Worm (Caenorhabditis elegans) whole organism, L1 larva: Measurements from ENCODE around the gene R151.1.

Experiments used
- F16B12.6 ChIP-seq: fragments of 150-350 bp; optimal IDR thresholded peaks from 2 replicates; lab custom pipeline; 2014; ENCODE audit warnings: missing biosample characterization, missing genetic modification characterization
- aha-1 ChIP-seq: fragments of 150-350 bp; optimal IDR thresholded peaks from 2 replicates; lab custom pipeline; 2014; ENCODE audit warnings: missing biosample characterization, missing genetic modification characterization
- ceh-63 ChIP-seq: fragments of 200-800 bp; sonication (Bioruptor generic); optimal IDR thresholded peaks from 2 replicates; lab custom pipeline; 2018; ENCODE audit warnings: mild to moderate bottlenecking, missing genetic modification characterization, missing compliant biosample characterization
- ceh-82 ChIP-seq, 3 experiments: fragments of 150-350 bp in 1 of 3; sonication (generic microtip) in 2 of 3; optimal IDR thresholded peaks; 2 replicates each; lab custom pipeline; 2014 to 2017; ENCODE audit warnings: missing biosample characterization in 3 of 3, missing genetic modification characterization in 3 of 3
- ces-1 ChIP-seq: fragments of 150-350 bp; optimal IDR thresholded peaks from 2 replicates; lab custom pipeline; 2014; ENCODE audit warnings: missing biosample characterization, missing genetic modification reagents, missing genetic modification characterization
- dsc-1 ChIP-seq: sonication (generic microtip); optimal IDR thresholded peaks from 2 replicates; lab custom pipeline; 2016; ENCODE audit warnings: mild to moderate bottlenecking, missing genetic modification characterization, missing compliant biosample characterization
- efl-1 ChIP-seq, 4 experiments: fragments of 150-350 bp; optimal IDR thresholded peaks in 3 of 4; peaks in 1 of 4; 1 replicate in 1 of 4; 2 replicates in 3 of 4; lab custom pipeline; 2014; ENCODE audit warnings: missing biosample characterization in 2 of 4, missing genetic modification characterization in 2 of 4, missing genetic modification reagents in 2 of 4
- egl-13 ChIP-seq: sonication (generic microtip); optimal IDR thresholded peaks from 2 replicates; lab custom pipeline; 2016; ENCODE audit warnings: missing genotype, missing genetic modification reagents, missing genetic modification characterization, missing compliant biosample characterization
- egl-27 ChIP-seq, 2 experiments: fragments of 150-350 bp in 1 of 2; sonication (generic microtip); optimal IDR thresholded peaks; 3 replicates each; lab custom pipeline; 2017 to 2018; ENCODE audit warnings: missing biosample characterization in 2 of 2, missing genetic modification characterization in 2 of 2, missing genetic modification reagents in 2 of 2
- elt-2 ChIP-seq: sonication (generic microtip); optimal IDR thresholded peaks from 2 replicates; lab custom pipeline; 2016; ENCODE audit warnings: missing genetic modification characterization, mild to moderate bottlenecking, inconsistent platforms, missing compliant biosample characterization, missing genetic modification reagents
- elt-3 ChIP-seq, 6 experiments: fragments of 150-350 bp in 1 of 6; sonication (generic microtip); optimal IDR thresholded peaks; 2 replicates each; lab custom pipeline; 2017 to 2018; ENCODE audit warnings: missing biosample characterization in 6 of 6, missing genetic modification characterization in 6 of 6, inconsistent platforms in 1 of 6
- ets-5 ChIP-seq: fragments of 200-800 bp; sonication (Bioruptor generic); IDR thresholded peaks from 2 replicates; pipeline ENCODE4 v1.3.6; 2022; ENCODE audit warnings: missing genetic modification characterization, missing compliant biosample characterization
- fkh-4 ChIP-seq: sonication (generic microtip); optimal IDR thresholded peaks from 2 replicates; lab custom pipeline; 2016; ENCODE audit warnings: missing compliant biosample characterization, missing genetic modification characterization, borderline replicate concordance
- fkh-8 ChIP-seq: sonication (generic microtip); optimal IDR thresholded peaks from 2 replicates; lab custom pipeline; 2016; ENCODE audit warnings: mild to moderate bottlenecking, missing genetic modification characterization, missing compliant biosample characterization
- fos-1 ChIP-seq: fragments of 150-350 bp; optimal IDR thresholded peaks from 2 replicates; lab custom pipeline; 2014; ENCODE audit warnings: missing biosample characterization, missing genetic modification characterization
- grh-1 ChIP-seq: fragments of 200-800 bp; sonication (Bioruptor generic); IDR thresholded peaks from 2 replicates; pipeline ENCODE4 v1.3.6; 2022; ENCODE audit warnings: missing genetic modification reagents, missing genetic modification characterization, missing compliant biosample characterization
- hlh-17 ChIP-seq: fragments of 200-800 bp; sonication (Bioruptor generic); optimal IDR thresholded peaks from 2 replicates; lab custom pipeline; 2018; ENCODE audit warnings: missing genetic modification characterization, mild to moderate bottlenecking, missing compliant biosample characterization, moderate library complexity, borderline replicate concordance
- hlh-4 ChIP-seq: sonication (generic microtip); optimal IDR thresholded peaks from 2 replicates; lab custom pipeline; 2016; ENCODE audit warnings: mild to moderate bottlenecking, missing genetic modification characterization, missing compliant biosample characterization
- hpl-2 ChIP-seq: fragments of 150-350 bp; optimal IDR thresholded peaks from 2 replicates; lab custom pipeline; 2014; ENCODE audit warnings: missing biosample characterization, missing genetic modification reagents, missing genetic modification characterization
- irx-1 ChIP-seq: sonication (generic microtip); optimal IDR thresholded peaks from 2 replicates; lab custom pipeline; 2016; ENCODE audit warnings: missing genetic modification characterization, missing compliant biosample characterization
- isw-1 ChIP-seq: fragments of 200-800 bp; sonication (Bioruptor generic); IDR thresholded peaks from 2 replicates; pipeline ENCODE4 v1.3.6; 2022; ENCODE audit warnings: missing genetic modification characterization, missing compliant biosample characterization
- jun-1 ChIP-seq: fragments of 150-350 bp; optimal IDR thresholded peaks from 2 replicates; lab custom pipeline; 2014; ENCODE audit warnings: missing biosample characterization, missing genetic modification reagents, missing genetic modification characterization
- lin-13 ChIP-seq: fragments of 150-350 bp; optimal IDR thresholded peaks from 2 replicates; lab custom pipeline; 2014; ENCODE audit warnings: missing biosample characterization, missing genetic modification reagents, missing genetic modification characterization
- lin-14 ChIP-seq: fragments of 200-800 bp; sonication (Bioruptor generic); optimal IDR thresholded peaks from 2 replicates; lab custom pipeline; 2018; ENCODE audit warnings: mild to moderate bottlenecking, missing genetic modification characterization, moderate library complexity, missing compliant biosample characterization
- lin-15B ChIP-seq: fragments of 150-350 bp; sonication (generic microtip); optimal IDR thresholded peaks from 3 replicates; lab custom pipeline; 2014; ENCODE audit warnings: missing biosample characterization, missing genetic modification characterization
- lin-39 ChIP-seq: fragments of 150-350 bp; optimal IDR thresholded peaks from 2 replicates; lab custom pipeline; 2014; ENCODE audit warnings: missing biosample characterization, missing genetic modification reagents, missing genetic modification characterization
- lsy-2 ChIP-seq, 2 experiments: fragments of 150-350 bp; optimal IDR thresholded peaks; 2 replicates each; lab custom pipeline; 2014; ENCODE audit warnings: missing biosample characterization in 2 of 2, missing genetic modification characterization in 2 of 2
- mab-9 ChIP-seq: fragments of 200-800 bp; sonication (Bioruptor generic); IDR thresholded peaks from 2 replicates; pipeline ENCODE4 v1.3.6; 2022; ENCODE audit warnings: missing genetic modification reagents, missing genetic modification characterization, missing compliant biosample characterization
- mef-2 ChIP-seq: fragments of 150-350 bp; optimal IDR thresholded peaks from 2 replicates; lab custom pipeline; 2014; ENCODE audit warnings: missing biosample characterization, missing genetic modification characterization
- nhr-20 ChIP-seq: sonication (generic microtip); optimal IDR thresholded peaks from 2 replicates; lab custom pipeline; 2016; ENCODE audit warnings: mild to moderate bottlenecking, missing genetic modification characterization, missing compliant biosample characterization
- nhr-47 ChIP-seq: sonication (generic microtip); optimal IDR thresholded peaks from 2 replicates; lab custom pipeline; 2016; ENCODE audit warnings: mild to moderate bottlenecking, missing genetic modification characterization, moderate library complexity, missing compliant biosample characterization
- nhr-76 ChIP-seq: sonication (generic microtip); optimal IDR thresholded peaks from 2 replicates; lab custom pipeline; 2017; ENCODE audit warnings: missing biosample characterization, missing genetic modification characterization
- nhr-84 ChIP-seq: sonication (generic microtip); optimal IDR thresholded peaks from 2 replicates; lab custom pipeline; 2017; ENCODE audit warnings: missing biosample characterization, missing genetic modification characterization
- nhr-85 ChIP-seq: sonication (generic microtip); peaks from one replicate; lab custom pipeline; 2016; ENCODE audit warnings: missing genetic modification characterization, inconsistent platforms, missing compliant biosample characterization
- pax-3 ChIP-seq: fragments of 200-800 bp; sonication (Bioruptor generic); optimal IDR thresholded peaks from 2 replicates; lab custom pipeline; 2018; ENCODE audit warnings: mild to moderate bottlenecking, missing genetic modification characterization, moderate library complexity, missing compliant biosample characterization
- skn-1 ChIP-seq: fragments of 150-350 bp; optimal IDR thresholded peaks from 2 replicates; lab custom pipeline; 2014; ENCODE audit warnings: missing biosample characterization, missing genetic modification characterization
- snpc-4 ChIP-seq: fragments of 150-350 bp; optimal IDR thresholded peaks from 2 replicates; lab custom pipeline; 2014; ENCODE audit warnings: missing biosample characterization, missing genetic modification characterization
- sox-4 ChIP-seq: sonication (generic microtip); optimal IDR thresholded peaks from 2 replicates; lab custom pipeline; 2016; ENCODE audit warnings: missing genetic modification characterization, missing compliant biosample characterization
- sptf-1 ChIP-seq: fragments of 150-350 bp; optimal IDR thresholded peaks from 2 replicates; lab custom pipeline; 2014; ENCODE audit warnings: missing biosample characterization, missing genetic modification characterization
- sup-37 ChIP-seq: fragments of 200-800 bp; sonication (Bioruptor generic); optimal IDR thresholded peaks from 2 replicates; lab custom pipeline; 2018; ENCODE audit warnings: mild to moderate bottlenecking, missing genetic modification characterization, missing compliant biosample characterization
- tlp-1 ChIP-seq: fragments of 150-350 bp; optimal IDR thresholded peaks from 2 replicates; lab custom pipeline; 2014; ENCODE audit warnings: missing biosample characterization, missing genetic modification characterization
- unc-130 ChIP-seq: fragments of 150-350 bp; optimal IDR thresholded peaks from 2 replicates; lab custom pipeline; 2017; ENCODE audit warnings: missing biosample characterization, missing genetic modification characterization, inconsistent platforms
- unc-30 ChIP-seq: sonication (generic microtip); optimal IDR thresholded peaks from 2 replicates; lab custom pipeline; 2017; ENCODE audit warnings: missing biosample characterization, missing genetic modification characterization
- unc-62 ChIP-seq: fragments of 150-350 bp; optimal IDR thresholded peaks from 2 replicates; lab custom pipeline; 2014; ENCODE audit warnings: missing biosample characterization, missing genetic modification reagents, missing genetic modification characterization
- unc-86 ChIP-seq: sonication (generic microtip); optimal IDR thresholded peaks from 2 replicates; lab custom pipeline; 2016; ENCODE audit warnings: missing genetic modification characterization, missing compliant biosample characterization
- unc-98 ChIP-seq: fragments of 200-800 bp; sonication (Bioruptor generic); IDR thresholded peaks from 2 replicates; pipeline ENCODE4 v1.3.6; 2022; ENCODE audit warnings: missing genetic modification characterization, missing compliant biosample characterization
- ztf-11 ChIP-seq, 2 experiments: sonication (generic microtip); optimal IDR thresholded peaks; 2 replicates each; lab custom pipeline; 2016 to 2017; ENCODE audit warnings: missing genetic modification characterization in 2 of 2, missing biosample characterization in 1 of 2, missing compliant biosample characterization in 1 of 2

Gene R151.1

DNA sequence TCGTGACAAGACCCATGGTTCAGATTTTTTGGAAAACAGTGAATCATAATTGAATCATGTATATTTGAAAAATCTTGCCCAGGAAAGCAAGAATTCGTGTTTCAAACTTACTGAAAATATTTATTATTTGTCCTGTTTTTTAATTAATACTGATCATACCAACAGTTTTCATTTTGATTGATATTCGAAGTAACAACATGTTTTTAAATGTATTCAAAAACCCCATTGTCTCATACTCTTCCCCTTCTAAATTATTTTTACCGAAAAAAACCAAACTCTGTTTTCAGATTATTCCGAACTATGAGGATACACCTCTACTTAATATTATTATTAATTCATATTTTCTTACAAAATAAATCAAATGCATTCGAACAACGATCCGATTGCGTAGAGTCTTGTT lies at the start of gene R151.1:
Gene R151.1, plus strand, starts transcription at position 301 of the 400 bp plus-strand sequence.
- no peak for TF ChIP-seq hpl-2 (GFP tag; lab: Kevin White, UChicago)
- TF ChIP-seq lin-39 (tag; lab: Kevin White, UChicago): no peak
- no peak for TF ChIP-seq sptf-1 (tag; lab: Kevin White, UChicago)
- TF ChIP-seq sox-4 (tag; lab: Kevin White, UChicago): no peak
- TF ChIP-seq hlh-17 (GFP tag; lab: Kevin White, UChicago): no peak
- TF ChIP-seq unc-30: no peak
- TF ChIP-seq skn-1 (tag; lab: Kevin White, UChicago): no peak
- no peak for TF ChIP-seq unc-98
- no peak for TF ChIP-seq sup-37 (GFP tag; lab: Kevin White, UChicago)
- TF ChIP-seq ztf-11 (tag; optimal IDR thresholded peaks at IDR 0.05; lab: Kevin White, UChicago): no peak
- TF ChIP-seq elt-3 (tag; optimal IDR thresholded peaks at IDR 0.05; lab: Kevin White, UChicago): no peak
- no peak for TF ChIP-seq F16B12.6
- no peak for TF ChIP-seq isw-1 (GFP tag; lab: Robert Waterston, UW)
- TF ChIP-seq nhr-20 (tag; lab: Kevin White, UChicago): no peak
- TF ChIP-seq unc-130 (tag; lab: Kevin White, UChicago): no peak
- TF ChIP-seq, all 84 proteins: peak for 0

DNA sequence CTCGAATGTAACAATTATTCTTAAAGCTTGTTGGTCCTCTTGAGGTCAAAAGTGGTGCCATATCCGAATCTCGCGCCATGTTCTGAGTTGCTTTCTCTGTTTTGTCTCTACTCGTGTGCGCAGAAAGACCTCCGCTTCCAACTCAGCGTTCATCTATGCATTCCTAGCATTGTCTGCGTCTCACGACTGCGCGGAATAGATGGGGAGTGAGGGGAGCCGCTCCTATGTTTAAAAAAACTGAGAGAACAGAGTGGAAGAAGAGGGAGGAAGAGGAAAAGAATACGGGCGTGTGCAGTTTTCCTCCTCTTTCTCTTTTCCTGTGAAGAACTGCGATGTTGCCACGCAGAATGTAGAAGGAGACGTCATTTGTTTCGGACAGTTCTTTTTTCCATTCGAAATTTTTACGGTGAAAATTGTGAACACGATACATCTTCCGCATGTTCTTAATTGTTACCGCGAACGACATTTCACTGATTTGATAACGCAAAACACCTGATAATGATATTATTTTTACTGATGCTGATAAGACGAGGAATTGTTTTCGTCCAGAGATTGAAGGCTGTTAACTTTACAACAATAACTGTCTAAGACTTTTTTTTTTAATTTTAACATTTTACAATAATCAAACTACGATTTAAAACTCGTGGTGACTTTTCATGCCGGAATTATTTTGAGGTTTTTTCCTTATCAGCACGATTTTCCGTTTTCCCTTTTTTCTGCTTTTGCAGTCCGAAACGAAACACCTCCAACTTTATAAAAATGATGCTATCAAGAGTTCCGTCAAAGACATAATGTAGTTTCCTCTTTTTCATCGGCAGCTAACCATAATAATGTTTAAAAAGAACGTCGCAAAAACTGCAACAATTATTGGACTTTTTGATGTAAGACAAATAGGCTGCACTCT lies 49.4 kb upstream of the R151.1 start:
- TF ChIP-seq tlp-1: no peak
- no peak for TF ChIP-seq nhr-76 (tag; lab: Kevin White, UChicago)
- TF ChIP-seq ets-5: no peak
- TF ChIP-seq efl-1 (optimal IDR thresholded peaks at IDR 0.05; lab: Kevin White, UChicago): peak; percentile 61
- peak in 1 of 2 experiments; percentile 38 for TF ChIP-seq efl-1 (GFP tag; optimal IDR thresholded peaks at IDR 0.05 in 1 of 2; lab: Kevin White, UChicago)
- peak; percentile 80 for TF ChIP-seq fkh-8
- no peak for TF ChIP-seq egl-13 (tag; lab: Kevin White, UChicago)
- no peak for TF ChIP-seq grh-1 (GFP tag; lab: Robert Waterston, UW)
- TF ChIP-seq egl-27 (tag; optimal IDR thresholded peaks at IDR 0.05; lab: Kevin White, UChicago): peak in 1 of 2 experiments; percentile 46
- no peak for TF ChIP-seq unc-62
- no peak for TF ChIP-seq hpl-2 (GFP tag; lab: Kevin White, UChicago)
- no peak for TF ChIP-seq nhr-84 (tag; lab: Kevin White, UChicago)
- TF ChIP-seq fos-1 (tag; lab: Kevin White, UChicago): no peak
- TF ChIP-seq ceh-63 (GFP tag; lab: Kevin White, UChicago): no peak
- no peak for TF ChIP-seq lin-15B (tag; lab: Kevin White, UChicago)
- peak; percentile 44 for TF ChIP-seq nhr-47
- TF ChIP-seq pax-3 (tag; lab: Kevin White, UChicago): no peak
- TF ChIP-seq unc-130 (tag; lab: Kevin White, UChicago): no peak
- TF ChIP-seq fkh-4 (tag; lab: Kevin White, UChicago): no peak
- peak; percentile 12 for TF ChIP-seq elt-2 (tag; lab: Kevin White, UChicago)
- no peak for TF ChIP-seq lin-13 (GFP tag; lab: Kevin White, UChicago)
- TF ChIP-seq ces-1 (GFP tag; lab: Kevin White, UChicago): no peak
- no peak for TF ChIP-seq ztf-11 (tag; optimal IDR thresholded peaks at IDR 0.05; lab: Kevin White, UChicago)
- TF ChIP-seq mab-9 (GFP tag; lab: Robert Waterston, UW): no peak
- peak; percentile 51 for TF ChIP-seq skn-1 (tag; lab: Kevin White, UChicago)
- TF ChIP-seq aha-1: no peak
- TF ChIP-seq lsy-2 (tag; optimal IDR thresholded peaks at IDR 0.05; lab: Kevin White, UChicago): peak; percentile 12 to 63
- peak in 1 of 6 experiments; percentile 14 for TF ChIP-seq elt-3 (tag; optimal IDR thresholded peaks at IDR 0.05; lab: Kevin White, UChicago)
- peak; percentile 95 for TF ChIP-seq lin-14 (GFP tag; lab: Kevin White, UChicago)
- no peak for TF ChIP-seq irx-1 (tag; lab: Kevin White, UChicago)
- no peak for TF ChIP-seq isw-1 (GFP tag; lab: Robert Waterston, UW)
- no peak for TF ChIP-seq hlh-17 (GFP tag; lab: Kevin White, UChicago)
- TF ChIP-seq dsc-1: no peak
- no peak for TF ChIP-seq mef-2 (tag; lab: Kevin White, UChicago)
- peak; percentile 30 for TF ChIP-seq nhr-85 (tag; lab: Kevin White, UChicago)
- peak; percentile 40 to 51 (median 47) for TF ChIP-seq ceh-82 (tag; optimal IDR thresholded peaks at IDR 0.05; lab: Kevin White, UChicago)
- TF ChIP-seq jun-1: no peak
- peak; percentile 14 for TF ChIP-seq snpc-4
- peak; percentile 14 for TF ChIP-seq unc-86 (tag; lab: Kevin White, UChicago)
- no peak for TF ChIP-seq hlh-4
